Worm (Caenorhabditis elegans) whole organism, L1 larva: ENCODE data around the gene srh-218.

ENCODE experiments used
- C16A3.4 ChIP-seq: fragments of 150-350 bp; optimal IDR thresholded peaks from 2 replicates; lab custom pipeline; 2014; ENCODE audit warnings: missing biosample characterization, missing genetic modification characterization
- F16B12.6 ChIP-seq: fragments of 150-350 bp; optimal IDR thresholded peaks from 2 replicates; lab custom pipeline; 2014; ENCODE audit warnings: missing biosample characterization, missing genetic modification characterization
- aly-2 ChIP-seq: fragments of 150-350 bp; optimal IDR thresholded peaks from 2 replicates; lab custom pipeline; 2014; ENCODE audit warnings: missing biosample characterization, missing genetic modification characterization
- blmp-1 ChIP-seq: fragments of 150-350 bp; optimal IDR thresholded peaks from 2 replicates; lab custom pipeline; 2014; ENCODE audit warnings: missing biosample characterization, missing genetic modification characterization
- ceh-90 ChIP-seq: sonication (generic microtip); optimal IDR thresholded peaks from 2 replicates; lab custom pipeline; 2016; ENCODE audit warnings: missing genetic modification characterization, missing compliant biosample characterization
- efl-1 ChIP-seq, 4 experiments: fragments of 150-350 bp; optimal IDR thresholded peaks in 3 of 4; peaks in 1 of 4; 1 replicate in 1 of 4; 2 replicates in 3 of 4; lab custom pipeline; 2014; ENCODE audit warnings: missing biosample characterization in 2 of 4, missing genetic modification characterization in 2 of 4, missing genetic modification reagents in 2 of 4
- elt-2 ChIP-seq: sonication (generic microtip); optimal IDR thresholded peaks from 2 replicates; lab custom pipeline; 2016; ENCODE audit warnings: missing genetic modification characterization, mild to moderate bottlenecking, inconsistent platforms, missing compliant biosample characterization, missing genetic modification reagents
- hlh-4 ChIP-seq: sonication (generic microtip); optimal IDR thresholded peaks from 2 replicates; lab custom pipeline; 2016; ENCODE audit warnings: mild to moderate bottlenecking, missing genetic modification characterization, missing compliant biosample characterization
- hpl-2 ChIP-seq: fragments of 150-350 bp; optimal IDR thresholded peaks from 2 replicates; lab custom pipeline; 2014; ENCODE audit warnings: missing biosample characterization, missing genetic modification reagents, missing genetic modification characterization
- irx-1 ChIP-seq: sonication (generic microtip); optimal IDR thresholded peaks from 2 replicates; lab custom pipeline; 2016; ENCODE audit warnings: missing genetic modification characterization, missing compliant biosample characterization
- lin-13 ChIP-seq: fragments of 150-350 bp; optimal IDR thresholded peaks from 2 replicates; lab custom pipeline; 2014; ENCODE audit warnings: missing biosample characterization, missing genetic modification reagents, missing genetic modification characterization
- lin-14 ChIP-seq: fragments of 200-800 bp; sonication (Bioruptor generic); optimal IDR thresholded peaks from 2 replicates; lab custom pipeline; 2018; ENCODE audit warnings: mild to moderate bottlenecking, missing genetic modification characterization, moderate library complexity, missing compliant biosample characterization
- lin-15B ChIP-seq: fragments of 150-350 bp; sonication (generic microtip); optimal IDR thresholded peaks from 3 replicates; lab custom pipeline; 2014; ENCODE audit warnings: missing biosample characterization, missing genetic modification characterization
- lin-39 ChIP-seq: fragments of 150-350 bp; optimal IDR thresholded peaks from 2 replicates; lab custom pipeline; 2014; ENCODE audit warnings: missing biosample characterization, missing genetic modification reagents, missing genetic modification characterization
- lir-3 ChIP-seq: sonication (generic microtip); optimal IDR thresholded peaks from 2 replicates; lab custom pipeline; 2016; ENCODE audit warnings: mild to moderate bottlenecking, missing genetic modification characterization, moderate library complexity, missing compliant biosample characterization; ENCODE audit not compliant: poor library complexity
- mdl-1 ChIP-seq, 2 experiments: fragments of 150-350 bp; optimal IDR thresholded peaks; 2 replicates each; lab custom pipeline; 2014 to 2017; ENCODE audit warnings: missing biosample characterization in 2 of 2, missing genetic modification characterization in 2 of 2, inconsistent platforms in 1 of 2
- mef-2 ChIP-seq: fragments of 150-350 bp; optimal IDR thresholded peaks from 2 replicates; lab custom pipeline; 2014; ENCODE audit warnings: missing biosample characterization, missing genetic modification characterization
- nhr-12 ChIP-seq: sonication (generic microtip); optimal IDR thresholded peaks from 2 replicates; lab custom pipeline; 2017; ENCODE audit warnings: missing biosample characterization, missing genetic modification characterization
- nhr-20 ChIP-seq: sonication (generic microtip); optimal IDR thresholded peaks from 2 replicates; lab custom pipeline; 2016; ENCODE audit warnings: mild to moderate bottlenecking, missing genetic modification characterization, missing compliant biosample characterization
- nhr-28 ChIP-seq: fragments of 150-350 bp; optimal IDR thresholded peaks from 2 replicates; lab custom pipeline; 2014; ENCODE audit warnings: missing biosample characterization, missing genetic modification characterization
- nhr-76 ChIP-seq: sonication (generic microtip); optimal IDR thresholded peaks from 2 replicates; lab custom pipeline; 2017; ENCODE audit warnings: missing biosample characterization, missing genetic modification characterization
- nhr-77 ChIP-seq: fragments of 150-350 bp; optimal IDR thresholded peaks from 2 replicates; lab custom pipeline; 2014; ENCODE audit warnings: missing biosample characterization, missing genetic modification characterization
- nhr-84 ChIP-seq: sonication (generic microtip); optimal IDR thresholded peaks from 2 replicates; lab custom pipeline; 2017; ENCODE audit warnings: missing biosample characterization, missing genetic modification characterization
- nhr-85 ChIP-seq: sonication (generic microtip); peaks from one replicate; lab custom pipeline; 2016; ENCODE audit warnings: missing genetic modification characterization, inconsistent platforms, missing compliant biosample characterization
- pag-3 ChIP-seq: sonication (generic microtip); optimal IDR thresholded peaks from 2 replicates; lab custom pipeline; 2017; ENCODE audit warnings: missing genetic modification characterization, mild to moderate bottlenecking, missing compliant biosample characterization, antibody characterized with exemption, borderline replicate concordance; ENCODE audit not compliant: insufficient read depth
- pqm-1 ChIP-seq: sonication (generic microtip); optimal IDR thresholded peaks from 3 replicates; lab custom pipeline; 2017; ENCODE audit warnings: missing biosample characterization, missing genetic modification characterization
- snu-23 ChIP-seq: sonication (generic microtip); optimal IDR thresholded peaks from 2 replicates; lab custom pipeline; 2016; ENCODE audit warnings: missing genetic modification characterization, missing compliant biosample characterization
- sox-4 ChIP-seq: sonication (generic microtip); optimal IDR thresholded peaks from 2 replicates; lab custom pipeline; 2016; ENCODE audit warnings: missing genetic modification characterization, missing compliant biosample characterization
- sup-37 ChIP-seq: fragments of 200-800 bp; sonication (Bioruptor generic); optimal IDR thresholded peaks from 2 replicates; lab custom pipeline; 2018; ENCODE audit warnings: mild to moderate bottlenecking, missing genetic modification characterization, missing compliant biosample characterization
- swsn-7 ChIP-seq: sonication (generic microtip); optimal IDR thresholded peaks from 2 replicates; lab custom pipeline; 2016; ENCODE audit warnings: missing genetic modification characterization, missing compliant biosample characterization
- tlp-1 ChIP-seq: fragments of 150-350 bp; optimal IDR thresholded peaks from 2 replicates; lab custom pipeline; 2014; ENCODE audit warnings: missing biosample characterization, missing genetic modification characterization
- unc-86 ChIP-seq: sonication (generic microtip); optimal IDR thresholded peaks from 2 replicates; lab custom pipeline; 2016; ENCODE audit warnings: missing genetic modification characterization, missing compliant biosample characterization
- xbp-1 ChIP-seq: sonication (generic microtip); optimal IDR thresholded peaks from 2 replicates; lab custom pipeline; 2016; ENCODE audit warnings: missing genetic modification characterization, missing compliant biosample characterization
- zag-1 ChIP-seq: fragments of 150-350 bp; optimal IDR thresholded peaks from 2 replicates; lab custom pipeline; 2014; ENCODE audit warnings: missing biosample characterization, missing genetic modification characterization

The srh-218 gene

ce11 chrV:15533096-15533495 lies 39.3 kb downstream of the srh-218 start, which contains the start of gene F21A3.11:
Gene F21A3.11, minus strand, starts transcription at chrV:15533212.
- no peak for TF ChIP-seq nhr-20 (tag; lab: Kevin White, UChicago)
- TF ChIP-seq elt-2 (tag; lab: Kevin White, UChicago) = peak; percentile 70
- no peak for TF ChIP-seq zag-1 (tag; lab: Kevin White, UChicago)
- TF ChIP-seq, all 84 proteins: peak for 1

ce11 chrV:15533864-15534263 lies 40.1 kb downstream of the srh-218 start, which contains the start of gene F21A3.2:
Gene F21A3.2, minus strand, starts transcription at chrV:15533964.
- TF ChIP-seq snu-23 (GFP tag; lab: Kevin White, UChicago) (no peak), hlh-4 (tag; lab: Kevin White, UChicago) (no peak), nhr-85 (tag; lab: Kevin White, UChicago) (no peak), aly-2 (tag; lab: Kevin White, UChicago) (no peak), lin-15B (tag; lab: Kevin White, UChicago) (no peak), pqm-1 (tag; lab: Kevin White, UChicago) (no peak)

DNA sequence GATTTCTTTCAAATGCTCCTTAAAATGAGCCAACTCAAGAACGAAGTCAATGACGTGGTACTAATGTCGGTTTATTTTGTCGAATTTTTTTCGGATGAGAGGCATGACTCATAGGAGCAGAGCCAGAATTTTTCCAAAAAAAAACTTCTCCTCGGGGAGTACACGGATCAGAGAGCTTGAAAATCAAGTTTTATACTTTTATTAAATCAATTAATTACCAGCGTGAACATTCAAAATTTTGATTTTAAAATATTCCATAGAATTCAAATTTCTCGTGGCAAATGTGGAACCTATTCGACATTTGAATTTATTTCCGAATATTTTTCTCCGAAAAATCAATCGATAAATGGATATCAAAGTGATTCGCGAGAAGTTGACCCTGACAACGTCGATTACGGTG lies 42.5 kb downstream of the srh-218 start, which contains the start of gene F21A3.4:
Gene F21A3.4 (plus strand): TSS at position 301 of the 400 bp plus-strand sequence.
- TF ChIP-seq lin-39 (tag; lab: Kevin White, UChicago) (no peak), efl-1 (optimal IDR thresholded peaks at IDR 0.05; lab: Kevin White, UChicago) (no peak), efl-1 (GFP tag; optimal IDR thresholded peaks at IDR 0.05 in 1 of 2; lab: Kevin White, UChicago) (peak in 1 of 2 experiments; percentile 59)

- TF ChIP-seq irx-1 (tag; lab: Kevin White, UChicago) (no peak), ceh-90 (no peak), sox-4 (no peak), swsn-7 (tag; lab: Kevin White, UChicago) (no peak), lin-13 (no peak), C16A3.4 (tag; lab: Kevin White, UChicago) (no peak), lir-3 (tag; lab: Kevin White, UChicago) (no peak)
Measured at ce11 chrV:15537923-15538322, 44.1 kb downstream of the srh-218 start, which contains the start of gene prde-1. Gene prde-1, plus strand, starts transcription at chrV:15538244.

- TF ChIP-seq aly-2 (tag; lab: Kevin White, UChicago) (no peak), swsn-7 (tag; lab: Kevin White, UChicago) (no peak), nhr-28 (no peak), nhr-77 (no peak)
Measured at ce11 chrV:15543252-15543651, 49.5 kb downstream of the srh-218 start.

DNA sequence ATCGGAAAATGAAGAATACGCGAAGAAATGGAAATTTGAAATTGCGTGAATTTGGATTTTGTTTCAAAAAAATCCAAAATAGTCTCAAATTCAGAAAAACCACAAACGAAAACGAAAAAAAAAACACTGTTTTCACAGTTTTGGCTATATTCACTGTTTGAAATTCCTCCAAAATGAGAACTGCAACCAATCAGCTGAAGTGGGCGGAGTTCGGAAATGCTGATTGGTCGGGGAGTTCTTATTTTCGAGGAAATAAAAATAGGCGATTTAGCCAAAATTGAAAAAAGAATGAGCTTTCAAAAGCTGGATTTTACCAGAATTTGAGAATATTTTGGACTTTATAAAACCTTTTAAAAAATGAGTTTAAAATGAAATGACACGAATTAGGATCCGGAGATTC lies 51.1 kb downstream of the srh-218 start, which contains the start of gene glb-14:
Gene glb-14 (minus strand): TSS at position 97 of the 400 bp plus-strand sequence.
- no peak for TF ChIP-seq hpl-2 (GFP tag; lab: Kevin White, UChicago)
- TF ChIP-seq nhr-20 (tag; lab: Kevin White, UChicago) = no peak
- no peak for TF ChIP-seq sup-37 (GFP tag; lab: Kevin White, UChicago)
- TF ChIP-seq tlp-1 = no peak
- TF ChIP-seq unc-86 (tag; lab: Kevin White, UChicago) = no peak
- TF ChIP-seq aly-2 (tag; lab: Kevin White, UChicago) = no peak
- TF ChIP-seq nhr-28 = no peak
- TF ChIP-seq lin-14 (GFP tag; lab: Kevin White, UChicago) = no peak
- no peak for TF ChIP-seq mdl-1 (tag; optimal IDR thresholded peaks at IDR 0.05; lab: Kevin White, UChicago)
- TF ChIP-seq pag-3 (tag; lab: Kevin White, UChicago) = no peak
- no peak for TF ChIP-seq nhr-12 (tag; lab: Kevin White, UChicago)
- TF ChIP-seq xbp-1 = no peak
- TF ChIP-seq blmp-1 (tag; lab: Kevin White, UChicago) = no peak
- TF ChIP-seq nhr-76 (tag; lab: Kevin White, UChicago) = no peak
- TF ChIP-seq mef-2 (tag; lab: Kevin White, UChicago) = no peak
- TF ChIP-seq nhr-84 = no peak
- TF ChIP-seq hlh-4 (tag; lab: Kevin White, UChicago) = no peak
- TF ChIP-seq F16B12.6 (tag; lab: Kevin White, UChicago) = no peak
